Worm (Caenorhabditis elegans): ENCODE results near the gene unc-3.

DNA sequence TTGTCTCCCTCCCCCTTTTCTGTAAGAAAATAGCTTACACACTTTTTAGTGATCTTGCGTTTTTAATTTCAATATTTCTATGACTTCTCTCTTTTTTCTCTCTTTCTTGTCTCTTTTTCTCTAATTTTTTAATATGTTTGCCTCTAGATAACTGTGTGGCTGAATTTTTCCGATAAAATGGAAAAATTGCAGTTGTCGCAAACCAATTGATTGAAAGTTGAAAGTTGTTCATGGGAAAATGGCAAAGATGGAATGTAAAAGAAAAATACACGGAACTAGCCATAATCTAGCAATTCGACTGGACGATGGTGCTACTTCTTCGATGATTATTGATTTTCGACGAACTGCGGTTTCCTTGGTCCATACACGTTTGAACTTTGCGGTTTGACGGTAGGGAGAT lies 17.5 kb upstream of the unc-3 start:
- TF ChIP-seq him-1 (tag; optimal IDR thresholded peaks at IDR 0.05) (no peak), W03F9.2 (tag; optimal IDR thresholded peaks at IDR 0.05) (no peak)
